Fruit fly (Drosophila melanogaster) S2 (cell line): ENCODE data around the gene CG3708.

Source experiments
- CG8478 ChIP-seq: fragments of >200 bp; optimal IDR thresholded peaks from 2 replicates; lab custom pipeline; 2018
- CTCF ChIP-seq, 2 experiments: fragments of >200 bp; optimal IDR thresholded peaks; 2 replicates each; lab custom pipeline; 2018

DNA sequence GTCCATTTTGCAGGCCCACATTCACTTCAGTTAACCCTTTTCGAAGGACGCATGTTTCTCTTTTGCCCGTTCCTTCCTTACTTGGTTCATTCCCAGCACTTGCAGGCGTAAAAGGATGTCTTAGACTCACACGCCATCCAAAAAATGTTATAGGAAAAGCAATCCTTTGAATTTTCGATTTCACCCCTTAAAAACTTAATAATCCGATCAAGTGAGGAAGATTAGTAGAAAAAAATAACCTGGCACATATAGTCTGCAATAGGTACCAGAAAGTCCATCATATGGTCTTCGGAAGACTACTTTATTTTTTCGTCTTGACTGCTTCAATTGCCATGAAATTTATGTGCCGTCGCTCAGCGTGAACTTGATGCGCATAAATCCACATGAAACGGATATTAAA, 8.5 kb downstream of the CG3708 start:
- TF ChIP-seq CG8478 (lab: Kevin White, UChicago) = no peak
- TF ChIP-seq CTCF (optimal IDR thresholded peaks at IDR 0.05; lab: Kevin White, UChicago) = no peak
